Worm (Caenorhabditis elegans) whole organism, midembryonic: ENCODE results near the gene VC5.2.

ENCODE experiments used
- med-1 ChIP-seq: sonication (generic microtip); optimal IDR thresholded peaks from 2 replicates; lab custom pipeline; 2017; ENCODE audit warnings: missing genetic modification characterization, mild to moderate bottlenecking, missing compliant biosample characterization, antibody characterized with exemption, missing genetic modification reagents; ENCODE audit not compliant: insufficient read depth
- ref-1 ChIP-seq: fragments of 200-800 bp; sonication (Bioruptor generic); conservative IDR thresholded peaks from 2 replicates; pipeline ENCODE4 v1.3.6; 2022; ENCODE audit warnings: missing genetic modification reagents, missing genetic modification characterization, missing compliant biosample characterization
- tab-1 ChIP-seq: fragments of 200-800 bp; sonication (Bioruptor generic); IDR thresholded peaks from 2 replicates; pipeline ENCODE4 v1.3.6; 2022; ENCODE audit warnings: missing genetic modification characterization, missing compliant biosample characterization
- ztf-23 ChIP-seq: fragments of 200-800 bp; sonication (Bioruptor generic); IDR thresholded peaks from 2 replicates; pipeline ENCODE4 v1.3.6; 2022; ENCODE audit warnings: missing genetic modification reagents, missing genetic modification characterization, missing compliant biosample characterization
- ztf-29 ChIP-seq: fragments of 200-800 bp; sonication (Bioruptor generic); IDR thresholded peaks from 2 replicates; pipeline ENCODE4 v1.3.6; 2022; ENCODE audit warnings: missing genetic modification reagents, missing genetic modification characterization, missing compliant biosample characterization

DNA sequence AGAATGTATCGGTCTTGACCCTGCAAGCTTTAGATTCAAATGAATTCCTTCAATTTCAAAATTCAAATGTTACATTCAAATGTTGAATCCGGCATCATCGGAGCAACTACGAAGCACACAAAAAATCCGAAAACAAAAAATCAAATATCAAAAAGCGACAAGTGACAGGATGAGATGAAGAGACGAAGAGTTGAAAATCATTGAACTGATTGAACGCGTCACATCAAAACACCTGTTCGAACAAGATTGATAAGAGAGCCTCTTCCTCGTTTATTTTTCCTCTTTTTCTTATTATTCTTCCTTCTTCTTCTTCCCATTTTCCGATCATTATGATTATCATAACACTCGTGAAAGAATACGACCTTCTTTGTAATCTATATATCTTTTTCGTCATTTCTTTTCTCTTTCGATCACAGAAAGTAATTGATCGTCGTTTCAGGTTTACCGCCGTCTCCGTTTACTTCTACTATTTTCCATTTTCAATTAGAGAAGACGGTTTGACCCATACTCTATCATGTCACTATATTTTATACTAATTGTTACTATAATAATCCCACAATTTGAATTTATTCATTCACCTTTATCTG lies at the start of gene VC5.2:
- TF ChIP-seq ztf-23 (GFP tag; lab: Robert Waterston, UW): no peak
- TF ChIP-seq ztf-29 (GFP tag; lab: Robert Waterston, UW): no peak
- no peak for TF ChIP-seq med-1 (GFP tag; lab: Kevin White, UChicago)
- TF ChIP-seq tab-1 (GFP tag; lab: Robert Waterston, UW): no peak
- no peak for TF ChIP-seq ref-1 (GFP tag; lab: Robert Waterston, UW)
